Worm (Caenorhabditis elegans) whole organism, L3 larva: ENCODE measurements around the gene php-3.

Experiments
- R02D3.7 ChIP-seq: fragments of 150-350 bp; optimal IDR thresholded peaks from 2 replicates; lab custom pipeline; 2014; ENCODE audit warnings: missing biosample characterization, missing genetic modification characterization
- ZK546.5 ChIP-seq: sonication (generic microtip); optimal IDR thresholded peaks from 2 replicates; lab custom pipeline; 2017; ENCODE audit warnings: missing biosample characterization, missing genetic modification characterization
- aly-2 ChIP-seq: fragments of 150-350 bp; optimal IDR thresholded peaks from 2 replicates; lab custom pipeline; 2014; ENCODE audit warnings: missing biosample characterization, missing genetic modification characterization
- ama-1 ChIP-seq: fragments of 150-350 bp; optimal IDR thresholded peaks from 2 replicates; lab custom pipeline; 2018
- ceh-16 ChIP-seq: sonication (generic microtip); optimal IDR thresholded peaks from 2 replicates; lab custom pipeline; 2017; ENCODE audit warnings: missing biosample characterization, missing genetic modification characterization
- ceh-28 ChIP-seq: fragments of 150-350 bp; optimal IDR thresholded peaks from 2 replicates; lab custom pipeline; 2014; ENCODE audit warnings: missing biosample characterization, missing genetic modification reagents, missing genetic modification characterization
- ceh-82 ChIP-seq: fragments of 150-350 bp; optimal IDR thresholded peaks from 2 replicates; lab custom pipeline; 2014; ENCODE audit warnings: missing biosample characterization, missing genetic modification characterization
- ceh-9 ChIP-seq: sonication (generic microtip); optimal IDR thresholded peaks from 2 replicates; lab custom pipeline; 2018; ENCODE audit warnings: missing biosample characterization, missing genetic modification characterization
- daf-12 ChIP-seq: fragments of 150-350 bp; optimal IDR thresholded peaks from 2 replicates; lab custom pipeline; 2014; ENCODE audit warnings: missing biosample characterization, missing genetic modification reagents, missing genetic modification characterization
- egl-5 ChIP-seq: fragments of 150-350 bp; optimal IDR thresholded peaks from 2 replicates; lab custom pipeline; 2017; ENCODE audit warnings: missing biosample characterization, missing genetic modification reagents, missing genetic modification characterization, inconsistent platforms
- elt-1 ChIP-seq: fragments of 150-350 bp; optimal IDR thresholded peaks from 2 replicates; lab custom pipeline; 2014; ENCODE audit warnings: missing biosample characterization, missing genetic modification characterization
- elt-2 ChIP-seq: sonication (generic microtip); optimal IDR thresholded peaks from 2 replicates; lab custom pipeline; 2016; ENCODE audit warnings: missing genetic modification reagents, mild to moderate bottlenecking, missing genetic modification characterization, missing compliant biosample characterization
- elt-3 ChIP-seq, 3 experiments: fragments of 150-350 bp in 1 of 3; sonication (generic microtip) in 2 of 3; optimal IDR thresholded peaks; 2 replicates in 2 of 3; 4 replicates in 1 of 3; lab custom pipeline; 2014 to 2017; ENCODE audit warnings: missing biosample characterization in 3 of 3, missing genetic modification characterization in 3 of 3
- fkh-10 ChIP-seq: sonication (generic microtip); optimal IDR thresholded peaks from 2 replicates; lab custom pipeline; 2017; ENCODE audit warnings: missing biosample characterization, missing genetic modification reagents, missing genetic modification characterization
- fkh-2 ChIP-seq: fragments of 150-350 bp; optimal IDR thresholded peaks from 2 replicates; lab custom pipeline; 2014; ENCODE audit warnings: missing biosample characterization, missing genetic modification reagents, missing genetic modification characterization
- fos-1 ChIP-seq: fragments of 150-350 bp; optimal IDR thresholded peaks from 2 replicates; lab custom pipeline; 2014; ENCODE audit warnings: missing biosample characterization, missing genetic modification characterization
- hmg-11 ChIP-seq: sonication (generic microtip); optimal IDR thresholded peaks from 2 replicates; lab custom pipeline; 2016; ENCODE audit warnings: missing genetic modification characterization, missing compliant biosample characterization
- jun-1 ChIP-seq: fragments of 150-350 bp; optimal IDR thresholded peaks from 2 replicates; lab custom pipeline; 2014; ENCODE audit warnings: missing biosample characterization, missing genetic modification reagents, missing genetic modification characterization
- lin-15B ChIP-seq: fragments of 150-350 bp; optimal IDR thresholded peaks from 2 replicates; lab custom pipeline; 2014; ENCODE audit warnings: missing biosample characterization, missing genetic modification characterization
- mdl-1 ChIP-seq: fragments of 150-350 bp; optimal IDR thresholded peaks from 2 replicates; lab custom pipeline; 2014; ENCODE audit warnings: missing biosample characterization, missing genetic modification characterization
- mml-1 ChIP-seq: fragments of 150-350 bp; sonication (generic microtip); optimal IDR thresholded peaks from 3 replicates; lab custom pipeline; 2014; ENCODE audit warnings: missing biosample characterization, missing genetic modification characterization
- nfya-1 ChIP-seq: sonication (generic microtip); optimal IDR thresholded peaks from 2 replicates; lab custom pipeline; 2017; ENCODE audit warnings: missing genetic modification characterization, mild to moderate bottlenecking, missing compliant biosample characterization, antibody characterized with exemption, moderate library complexity; ENCODE audit not compliant: insufficient read depth
- nhr-11 ChIP-seq: fragments of 150-350 bp; optimal IDR thresholded peaks from 2 replicates; lab custom pipeline; 2014; ENCODE audit warnings: missing biosample characterization, missing genetic modification characterization
- nhr-12 ChIP-seq: fragments of 150-350 bp; optimal IDR thresholded peaks from 2 replicates; lab custom pipeline; 2014; ENCODE audit warnings: missing biosample characterization, missing genetic modification characterization
- nhr-23 ChIP-seq: fragments of 150-350 bp; optimal IDR thresholded peaks from 2 replicates; lab custom pipeline; 2014; ENCODE audit warnings: missing biosample characterization, missing genetic modification reagents, missing genetic modification characterization
- nhr-28 ChIP-seq: fragments of 150-350 bp; optimal IDR thresholded peaks from 2 replicates; lab custom pipeline; 2014; ENCODE audit warnings: missing biosample characterization, missing genetic modification characterization
- nhr-43 ChIP-seq: sonication (generic microtip); optimal IDR thresholded peaks from 2 replicates; lab custom pipeline; 2016; ENCODE audit warnings: mild to moderate bottlenecking, missing genetic modification characterization, missing compliant biosample characterization; ENCODE audit not compliant: poor library complexity, severe bottlenecking
- nhr-67 ChIP-seq: fragments of 150-350 bp; optimal IDR thresholded peaks from 2 replicates; lab custom pipeline; 2014; ENCODE audit warnings: missing biosample characterization, missing genetic modification characterization
- nhr-76 ChIP-seq: fragments of 150-350 bp; sonication (generic microtip); optimal IDR thresholded peaks from 5 replicates; lab custom pipeline; 2014; ENCODE audit warnings: missing biosample characterization, missing genetic modification characterization
- nhr-77 ChIP-seq: fragments of 150-350 bp; optimal IDR thresholded peaks from 2 replicates; lab custom pipeline; 2014; ENCODE audit warnings: missing biosample characterization, missing genetic modification characterization
- pha-4 ChIP-seq: fragments of 150-350 bp; optimal IDR thresholded peaks from 2 replicates; lab custom pipeline; 2014; ENCODE audit warnings: missing biosample characterization, missing genetic modification reagents, missing genetic modification characterization
- pqm-1 ChIP-seq: fragments of 150-350 bp; optimal IDR thresholded peaks from 2 replicates; lab custom pipeline; 2017; ENCODE audit warnings: missing biosample characterization, missing genetic modification characterization, inconsistent platforms
- sea-2 ChIP-seq: fragments of 150-350 bp; sonication (generic microtip); optimal IDR thresholded peaks from 4 replicates; lab custom pipeline; 2014; ENCODE audit warnings: missing biosample characterization, missing genetic modification reagents, missing genetic modification characterization
- snpc-4 ChIP-seq: fragments of 150-350 bp; optimal IDR thresholded peaks from 2 replicates; lab custom pipeline; 2014; ENCODE audit warnings: missing biosample characterization, missing genetic modification characterization
- tbx-2 ChIP-seq: sonication (generic microtip); optimal IDR thresholded peaks from 2 replicates; lab custom pipeline; 2016; ENCODE audit warnings: mild to moderate bottlenecking, missing genetic modification characterization, missing compliant biosample characterization
- zag-1 ChIP-seq: fragments of 150-350 bp; optimal IDR thresholded peaks from 2 replicates; lab custom pipeline; 2014; ENCODE audit warnings: missing biosample characterization, missing genetic modification characterization
- ztf-11 ChIP-seq: fragments of 150-350 bp; optimal IDR thresholded peaks from 2 replicates; lab custom pipeline; 2014; ENCODE audit warnings: missing biosample characterization, missing genetic modification characterization

php-3 gene

DNA sequence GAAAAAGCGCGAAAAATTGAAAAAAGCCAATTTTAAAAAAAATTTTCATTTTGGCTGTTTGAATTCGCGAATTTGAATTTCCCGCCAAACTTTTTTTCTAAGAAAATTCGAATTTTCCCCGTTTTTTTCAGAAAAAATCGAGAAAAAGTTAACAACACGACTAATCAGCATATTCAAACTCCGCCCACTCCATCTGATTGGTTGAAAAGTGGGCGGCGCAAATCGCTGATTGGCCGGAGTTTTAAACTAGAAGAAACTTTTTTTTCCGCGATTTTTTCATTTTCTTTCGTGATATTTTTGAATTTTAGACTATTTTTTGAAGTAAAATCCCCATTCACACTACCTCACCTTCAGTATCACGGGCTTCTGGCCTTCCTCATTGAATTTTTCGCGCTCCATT lies 17.8 kb downstream of the php-3 start:
- no peak for TF ChIP-seq mml-1
- TF ChIP-seq nfya-1 (tag; lab: Kevin White, UChicago) = peak; percentile 92
- TF ChIP-seq fos-1 (tag; lab: Kevin White, UChicago) = no peak
- TF ChIP-seq, all 47 proteins: peak for 1

- TF ChIP-seq ceh-28 (tag; lab: Kevin White, UChicago) (peak; percentile 41), nhr-23 (tag; lab: Kevin White, UChicago) (peak; percentile 10), ceh-82 (tag; lab: Kevin White, UChicago) (no peak), ztf-11 (tag; lab: Kevin White, UChicago) (no peak), pha-4 (tag; lab: Kevin White, UChicago) (peak; percentile 50), elt-2 (tag; lab: Kevin White, UChicago) (no peak), egl-5 (tag; lab: Kevin White, UChicago) (peak; percentile 31), ceh-9 (tag; lab: Kevin White, UChicago) (no peak), zag-1 (tag; lab: Kevin White, UChicago) (no peak), pqm-1 (tag; lab: Kevin White, UChicago) (peak; percentile 26), nfya-1 (tag; lab: Kevin White, UChicago) (peak; percentile 72), lin-15B (tag; lab: Kevin White, UChicago) (peak; percentile 37)
Measured at ce11 chrIII:12058429-12058828, 18.9 kb downstream of the php-3 start, which contains the start of gene arx-3. Gene arx-3, minus strand, starts transcription at chrIII:12058458.

ce11 chrIII:12052206-12052605 lies 25.1 kb downstream of the php-3 start, which contains the start of gene Y79H2A.3:
Gene Y79H2A.3, minus strand, starts transcription at chrIII:12052306.
- TF ChIP-seq daf-12 (no peak), R02D3.7 (tag; lab: Kevin White, UChicago) (no peak), nfya-1 (tag; lab: Kevin White, UChicago) (no peak), ceh-16 (tag; lab: Kevin White, UChicago) (no peak), mdl-1 (tag; lab: Kevin White, UChicago) (no peak), aly-2 (tag; lab: Kevin White, UChicago) (no peak), egl-5 (tag; lab: Kevin White, UChicago) (no peak), ZK546.5 (tag; lab: Kevin White, UChicago) (no peak), nhr-77 (no peak), sea-2 (GFP tag; lab: Kevin White, UChicago) (no peak), mml-1 (no peak), fkh-10 (GFP tag; lab: Kevin White, UChicago) (no peak), snpc-4 (no peak), tbx-2 (tag; lab: Kevin White, UChicago) (no peak), nhr-43 (tag; lab: Kevin White, UChicago) (no peak), nhr-11 (no peak), ceh-9 (tag; lab: Kevin White, UChicago) (no peak)
- TF ChIP-seq, all 47 proteins: peak for 0

DNA sequence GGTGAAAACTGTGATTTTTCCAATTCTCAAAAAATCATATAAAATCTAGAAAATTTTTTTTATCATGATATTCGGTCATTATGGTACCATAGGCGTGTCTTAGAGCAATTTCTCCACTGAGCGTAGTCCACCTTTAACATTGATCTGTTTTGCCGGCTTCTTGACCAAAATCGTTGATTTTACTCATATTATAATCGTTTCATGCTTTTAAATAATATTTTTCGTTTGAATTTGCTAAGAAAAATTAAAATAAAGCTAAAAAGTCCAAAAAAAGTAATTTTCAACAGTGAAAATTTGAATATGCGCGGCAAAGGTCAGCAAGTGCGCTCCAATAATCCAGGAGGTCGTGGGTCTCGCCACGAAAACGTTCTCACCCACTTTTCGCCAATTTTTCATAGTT lies 36.4 kb downstream of the php-3 start, which contains the start of gene Y79H2A.4:
Gene Y79H2A.4, plus strand, starts transcription at position 301 of the 400 bp plus-strand sequence.
- TF ChIP-seq nhr-12 (no peak), fkh-2 (no peak), jun-1 (tag; lab: Kevin White, UChicago) (no peak), elt-2 (tag; lab: Kevin White, UChicago) (no peak), ceh-28 (tag; lab: Kevin White, UChicago) (no peak), hmg-11 (tag; lab: Kevin White, UChicago) (no peak), mml-1 (no peak), fos-1 (tag; lab: Kevin White, UChicago) (no peak), nhr-28 (no peak), ama-1 (no peak), tbx-2 (tag; lab: Kevin White, UChicago) (no peak), ceh-82 (tag; lab: Kevin White, UChicago) (no peak), sea-2 (GFP tag; lab: Kevin White, UChicago) (no peak), lin-15B (tag; lab: Kevin White, UChicago) (no peak), daf-12 (no peak), egl-5 (tag; lab: Kevin White, UChicago) (no peak)

DNA sequence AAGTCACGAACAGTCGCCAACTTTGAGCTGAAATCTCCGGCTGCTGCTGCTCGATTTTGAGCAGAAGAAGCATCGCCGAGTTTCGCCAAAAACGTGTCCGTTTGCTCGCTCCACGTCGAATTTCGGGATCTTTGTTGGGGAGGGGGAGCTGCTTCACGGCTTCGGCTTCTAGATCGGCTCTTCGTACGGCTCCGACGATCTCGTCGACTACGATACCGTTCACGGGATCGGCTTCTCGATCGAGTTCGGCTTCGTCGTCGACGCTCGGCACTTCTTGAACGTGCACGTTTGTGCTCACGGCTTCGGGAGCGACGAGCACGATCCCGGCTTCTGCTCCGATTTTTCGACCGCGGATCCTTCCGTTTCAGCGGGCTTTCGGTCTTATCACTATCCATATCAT lies 40.1 kb downstream of the php-3 start:
- TF ChIP-seq sea-2 (GFP tag; lab: Kevin White, UChicago) (no peak), fkh-2 (no peak), fos-1 (tag; lab: Kevin White, UChicago) (no peak), fkh-10 (GFP tag; lab: Kevin White, UChicago) (no peak), nhr-76 (tag; lab: Kevin White, UChicago) (no peak), nhr-23 (tag; lab: Kevin White, UChicago) (no peak), elt-1 (tag; lab: Kevin White, UChicago) (no peak), elt-3 (tag; optimal IDR thresholded peaks at IDR 0.05; lab: Kevin White, UChicago) (no peak), ztf-11 (tag; lab: Kevin White, UChicago) (no peak), jun-1 (tag; lab: Kevin White, UChicago) (no peak), R02D3.7 (tag; lab: Kevin White, UChicago) (no peak), nhr-67 (no peak), snpc-4 (no peak)
